Fruit fly (Drosophila melanogaster) whole organism, embryonic: ENCODE data around the gene Tsp29Fa.

Experiments
- BtbVII ChIP-seq: fragments of 200-800 bp; sonication (Bioruptor generic); optimal IDR thresholded peaks from 3 replicates; lab custom pipeline; 2017; ENCODE audit warnings: missing biosample characterization, mild to moderate bottlenecking, missing genetic modification characterization
- CG10147 ChIP-seq: fragments of 200-800 bp; sonication (Bioruptor generic); optimal IDR thresholded peaks from 2 replicates; lab custom pipeline; 2019; ENCODE audit warnings: missing biosample characterization, mild to moderate bottlenecking, missing genetic modification characterization, moderate library complexity
- CG10431 ChIP-seq: fragments of 200-800 bp; sonication (Bioruptor generic); optimal IDR thresholded peaks from 3 replicates; lab custom pipeline; 2018; ENCODE audit warnings: missing biosample characterization, mild to moderate bottlenecking, missing genetic modification characterization
- CG11247 ChIP-seq: fragments of 200-800 bp; sonication (Bioruptor generic); IDR thresholded peaks from 2 replicates; pipeline ENCODE4 v1.3.6; 2022; ENCODE audit warnings: missing biosample characterization, missing genetic modification characterization
- CG12071 ChIP-seq: fragments of 200-800 bp; sonication (Bioruptor generic); optimal IDR thresholded peaks from 3 replicates; lab custom pipeline; 2018; ENCODE audit warnings: missing biosample characterization, mild to moderate bottlenecking, missing genetic modification characterization
- CG12769 ChIP-seq: fragments of 200-800 bp; sonication (Bioruptor generic); optimal IDR thresholded peaks from 2 replicates; lab custom pipeline; 2019; ENCODE audit warnings: missing biosample characterization, mild to moderate bottlenecking, missing genetic modification characterization, moderate library complexity
- CG13624 ChIP-seq: fragments of 200-800 bp; sonication (Bioruptor generic); optimal IDR thresholded peaks from 2 replicates; lab custom pipeline; 2016; ENCODE audit warnings: missing biosample characterization, missing genetic modification characterization
- CG1647 ChIP-seq: fragments of 200-800 bp; sonication (Bioruptor generic); optimal IDR thresholded peaks from 3 replicates; lab custom pipeline; 2016; ENCODE audit warnings: missing biosample characterization, missing genetic modification characterization
- CG17361 ChIP-seq: fragments of 200-800 bp; sonication (Bioruptor generic); IDR thresholded peaks from 3 replicates; pipeline ENCODE4 v1.3.6; 2022; ENCODE audit warnings: missing biosample characterization, missing genetic modification characterization
- CG17568 ChIP-seq: fragments of 200-800 bp; sonication (Bioruptor generic); optimal IDR thresholded peaks from 2 replicates; lab custom pipeline; 2018; ENCODE audit warnings: missing biosample characterization, mild to moderate bottlenecking, missing genetic modification characterization, moderate library complexity
- CG31388 ChIP-seq: fragments of 200-800 bp; sonication (Bioruptor generic); optimal IDR thresholded peaks from 2 replicates; lab custom pipeline; 2016; ENCODE audit warnings: missing biosample characterization, missing genetic modification characterization
- CG33213 ChIP-seq: fragments of 200-800 bp; sonication (Bioruptor generic); optimal IDR thresholded peaks from 3 replicates; lab custom pipeline; 2016; ENCODE audit warnings: missing biosample characterization, missing genetic modification characterization
- CG34422 ChIP-seq: fragments of 200-800 bp; sonication (Bioruptor generic); IDR thresholded peaks from 3 replicates; pipeline ENCODE4 v1.3.6; 2022; ENCODE audit warnings: missing biosample characterization, missing genetic modification characterization
- CG4820 ChIP-seq: fragments of 200-800 bp; sonication (Bioruptor generic); optimal IDR thresholded peaks from 3 replicates; lab custom pipeline; 2016; ENCODE audit warnings: missing biosample characterization, missing genetic modification characterization
- CG4854 ChIP-seq: fragments of 200-800 bp; sonication (Bioruptor generic); optimal IDR thresholded peaks from 2 replicates; lab custom pipeline; 2016; ENCODE audit warnings: missing biosample characterization, missing genetic modification characterization, inconsistent platforms
- CG6791 ChIP-seq: fragments of 200-800 bp; sonication (Bioruptor generic); IDR thresholded peaks from 3 replicates; pipeline ENCODE4 v1.3.6; 2022; ENCODE audit warnings: missing biosample characterization, missing genetic modification characterization; ENCODE audit not compliant: partially characterized antibody
- CG7928 ChIP-seq: fragments of 200-800 bp; sonication (Bioruptor generic); optimal IDR thresholded peaks from 2 replicates; lab custom pipeline; 2017; ENCODE audit warnings: missing biosample characterization, mild to moderate bottlenecking, missing genetic modification characterization
- Dip2 ChIP-seq: fragments of 200-800 bp; sonication (Bioruptor generic); IDR thresholded peaks from 2 replicates; pipeline ENCODE4 v1.3.6; 2022; ENCODE audit warnings: missing biosample characterization, missing genetic modification characterization
- Doc2 ChIP-seq: fragments of 200-800 bp; sonication (Bioruptor generic); IDR thresholded peaks from 2 replicates; pipeline ENCODE4 v1.3.6; 2022; ENCODE audit warnings: missing biosample characterization, missing genetic modification characterization
- E2f2 ChIP-seq: fragments of 200-800 bp; sonication (Bioruptor generic); IDR thresholded peaks from 2 replicates; pipeline ENCODE4 v1.3.6; 2022; ENCODE audit warnings: missing biosample characterization, missing genetic modification characterization
- GATAe ChIP-seq: fragments of 200-800 bp; sonication (Bioruptor generic); conservative IDR thresholded peaks from 2 replicates; pipeline ENCODE4 v1.3.6; 2022; ENCODE audit warnings: missing biosample characterization, missing genetic modification characterization
- Hr78 ChIP-seq, 2 experiments: fragments of 200-800 bp in 1 of 2; fragments of >200 bp in 1 of 2; sonication (Bioruptor generic) in 1 of 2; optimal IDR thresholded peaks; 2 replicates each; lab custom pipeline; 2017 to 2019; ENCODE audit warnings: missing biosample characterization in 2 of 2, missing genetic modification characterization in 2 of 2, mild to moderate bottlenecking in 1 of 2, moderate library complexity in 1 of 2
- Jarid2 ChIP-seq: fragments of 200-800 bp; sonication (Bioruptor generic); optimal IDR thresholded peaks from 3 replicates; lab custom pipeline; 2017; ENCODE audit warnings: mild to moderate bottlenecking, missing biosample characterization, missing genetic modification reagents, missing genetic modification characterization
- Med ChIP-seq: fragments of 200-800 bp; sonication (Bioruptor generic); peaks from one replicate; lab custom pipeline; 2016; ENCODE audit warnings: missing biosample characterization, missing genetic modification characterization, mild to moderate bottlenecking, inconsistent platforms, moderate library complexity
- Neu2 ChIP-seq: fragments of 200-800 bp; sonication (Bioruptor generic); optimal IDR thresholded peaks from 3 replicates; lab custom pipeline; 2016; ENCODE audit warnings: missing biosample characterization, missing genetic modification characterization, borderline replicate concordance
- Oaz ChIP-seq: fragments of 200-800 bp; sonication (Bioruptor generic); IDR thresholded peaks from 2 replicates; pipeline ENCODE4 v1.3.6; 2022; ENCODE audit warnings: missing biosample characterization, missing genetic modification characterization
- PHDP ChIP-seq: fragments of 200-800 bp; sonication (Bioruptor generic); optimal IDR thresholded peaks from 3 replicates; lab custom pipeline; 2018; ENCODE audit warnings: missing biosample characterization, mild to moderate bottlenecking, missing genetic modification characterization, moderate library complexity
- Sin3A ChIP-seq: fragments of >200 bp; optimal IDR thresholded peaks from 2 replicates; lab custom pipeline; 2018
- Sox100B ChIP-seq: fragments of 200-800 bp; sonication (Bioruptor generic); optimal IDR thresholded peaks from 3 replicates; lab custom pipeline; 2018; ENCODE audit warnings: missing biosample characterization, mild to moderate bottlenecking, missing genetic modification characterization
- Sry-δ ChIP-seq: fragments of 200-800 bp; sonication (Bioruptor generic); optimal IDR thresholded peaks from 2 replicates; lab custom pipeline; 2016; ENCODE audit warnings: missing biosample characterization, missing genetic modification characterization
- bcd ChIP-seq: fragments of 200-800 bp; sonication (Bioruptor generic); optimal IDR thresholded peaks from 2 replicates; lab custom pipeline; 2017; ENCODE audit warnings: missing biosample characterization, mild to moderate bottlenecking, missing genetic modification characterization
- chif ChIP-seq, 2 experiments: fragments of 200-800 bp; sonication (Bioruptor generic); optimal IDR thresholded peaks; 3 replicates each; lab custom pipeline; 2016; ENCODE audit warnings: missing biosample characterization in 2 of 2, missing genetic modification characterization in 2 of 2
- da ChIP-seq: fragments of 200-800 bp; sonication (Bioruptor generic); optimal IDR thresholded peaks from 2 replicates; lab custom pipeline; 2016; ENCODE audit warnings: missing biosample characterization, missing genetic modification characterization
- dati ChIP-seq: fragments of 200-800 bp; sonication (Bioruptor generic); IDR thresholded peaks from 2 replicates; pipeline ENCODE4 v1.3.6; 2022; ENCODE audit warnings: missing biosample characterization, missing genetic modification characterization
- dmrt99B ChIP-seq: fragments of 200-800 bp; sonication (Bioruptor generic); optimal IDR thresholded peaks from 2 replicates; lab custom pipeline; 2018; ENCODE audit warnings: missing biosample characterization, mild to moderate bottlenecking, missing genetic modification characterization, moderate library complexity
- fd96Cb ChIP-seq: fragments of 200-800 bp; sonication (Bioruptor generic); optimal IDR thresholded peaks from 2 replicates; lab custom pipeline; 2018; ENCODE audit warnings: missing biosample characterization, mild to moderate bottlenecking, missing genetic modification characterization, moderate library complexity
- gfzf ChIP-seq: fragments of 200-800 bp; sonication (Bioruptor generic); optimal IDR thresholded peaks from 2 replicates; lab custom pipeline; 2016; ENCODE audit warnings: missing biosample characterization, mild to moderate bottlenecking, missing genetic modification characterization, moderate library complexity
- hb ChIP-seq: fragments of 200-800 bp; sonication (Bioruptor generic); IDR thresholded peaks from 3 replicates; pipeline ENCODE4 v1.3.6; 2022; ENCODE audit warnings: missing biosample characterization, missing genetic modification characterization; ENCODE audit not compliant: partially characterized antibody
- jigr1 ChIP-seq: fragments of 200-800 bp; sonication (Bioruptor generic); IDR thresholded peaks from 3 replicates; pipeline ENCODE4 v1.3.6; 2022; ENCODE audit warnings: missing biosample characterization, missing genetic modification characterization
- nmo ChIP-seq: fragments of 200-800 bp; sonication (Bioruptor generic); optimal IDR thresholded peaks from 2 replicates; lab custom pipeline; 2018; ENCODE audit warnings: missing biosample characterization, mild to moderate bottlenecking, missing genetic modification characterization, moderate library complexity
- pan ChIP-seq, 4 experiments: fragments of >200 bp in 3 of 4; fragments of 200-800 bp in 1 of 4; sonication (Bioruptor generic) in 1 of 4; optimal IDR thresholded peaks in 3 of 4; IDR thresholded peaks in 1 of 4; 2 replicates each; pipeline versions ENCODE4 v1.3.6 to Lab custom; 2017 to 2022; ENCODE audit warnings: missing biosample characterization in 2 of 4, missing genetic modification characterization in 2 of 4, mixed read lengths in 1 of 4
- phol ChIP-seq: fragments of 200-800 bp; sonication (Bioruptor generic); optimal IDR thresholded peaks from 3 replicates; lab custom pipeline; 2018; ENCODE audit warnings: missing biosample characterization, mild to moderate bottlenecking, missing genetic modification characterization, moderate library complexity
- pita ChIP-seq: fragments of 200-800 bp; sonication (Bioruptor generic); optimal IDR thresholded peaks from 2 replicates; lab custom pipeline; 2017; ENCODE audit warnings: missing biosample characterization, mild to moderate bottlenecking, missing genetic modification characterization
- prd ChIP-seq, 3 experiments: fragments of >200 bp in 2 of 3; fragments of 200-800 bp in 1 of 3; sonication (Bioruptor generic) in 1 of 3; optimal IDR thresholded peaks in 2 of 3; IDR thresholded peaks in 1 of 3; 2 replicates in 2 of 3; 3 replicates in 1 of 3; pipeline versions ENCODE4 v1.3.6 to Lab custom; 2017 to 2022; ENCODE audit warnings: missing biosample characterization in 1 of 3, missing genetic modification characterization in 1 of 3
- sens ChIP-seq: fragments of 200-800 bp; sonication (Bioruptor generic); peaks from one replicate; lab custom pipeline; 2016; ENCODE audit warnings: missing biosample characterization, missing genetic modification characterization
- sisA ChIP-seq: fragments of 200-800 bp; sonication (Bioruptor generic); IDR thresholded peaks from 2 replicates; pipeline ENCODE4 v1.3.6; 2022; ENCODE audit warnings: missing biosample characterization, missing genetic modification characterization
- unpg ChIP-seq: fragments of 200-800 bp; sonication (Bioruptor generic); optimal IDR thresholded peaks from 3 replicates; lab custom pipeline; 2018; ENCODE audit warnings: missing biosample characterization, mild to moderate bottlenecking, missing genetic modification characterization, moderate library complexity
- wek ChIP-seq: fragments of 200-800 bp; sonication (Bioruptor generic); optimal IDR thresholded peaks from 3 replicates; lab custom pipeline; 2018; ENCODE audit warnings: missing biosample characterization, mild to moderate bottlenecking, missing genetic modification characterization, moderate library complexity
- yki ChIP-seq: fragments of >200 bp; optimal IDR thresholded peaks from 3 replicates; lab custom pipeline; 2018
- zen2 ChIP-seq: fragments of 200-800 bp; sonication (Bioruptor generic); IDR thresholded peaks from 3 replicates; pipeline ENCODE4 v1.3.6; 2022; ENCODE audit warnings: missing biosample characterization, missing genetic modification characterization; ENCODE audit not compliant: partially characterized antibody

Tsp29Fa gene

dm6 chr2L:8888720-8889119, 45.0 kb upstream of the Tsp29Fa start (continued):
- no peak for TF ChIP-seq CG10147 (GFP tag; lab: Kevin White, UChicago)
- no peak for TF ChIP-seq CG34422 (GFP tag; lab: Robert Waterston, UW)
- no peak for TF ChIP-seq Oaz (GFP tag; lab: Robert Waterston, UW)
- no peak for TF ChIP-seq bcd (GFP tag; lab: Kevin White, UChicago)
- TF ChIP-seq CG12071 (GFP tag; lab: Kevin White, UChicago), result no peak
- TF ChIP-seq fd96Cb, result no peak
- TF ChIP-seq chif (GFP tag; optimal IDR thresholded peaks at IDR 0.05; lab: Kevin White, UChicago), result peak in 1 of 2 experiments; percentile 6
- TF ChIP-seq Jarid2 (GFP tag; lab: Kevin White, UChicago), result peak; percentile 6
- no peak for TF ChIP-seq sens (GFP tag; lab: Kevin White, UChicago)
- TF ChIP-seq E2f2 (GFP tag; lab: Robert Waterston, UW), result peak; percentile 78
- TF ChIP-seq CG13624, result no peak
- TF ChIP-seq prd (optimal IDR thresholded peaks at IDR 0.05; lab: Kevin White, UChicago), result no peak
- no peak for TF ChIP-seq prd (GFP tag; IDR thresholded peaks at IDR 0.05; lab: Robert Waterston, UW)
- no peak for TF ChIP-seq CG31388 (GFP tag; lab: Kevin White, UChicago)
- TF ChIP-seq CG6791, result no peak
- no peak for TF ChIP-seq CG10431 (GFP tag; lab: Kevin White, UChicago)
- no peak for TF ChIP-seq jigr1 (GFP tag; lab: Robert Waterston, UW)
- no peak for TF ChIP-seq dati
- no peak for TF ChIP-seq CG4854 (GFP tag; lab: Kevin White, UChicago)
- peak; percentile 51 for TF ChIP-seq nmo (GFP tag; lab: Kevin White, UChicago)
- no peak for TF ChIP-seq BtbVII (GFP tag; lab: Kevin White, UChicago)
- no peak for TF ChIP-seq pan (optimal IDR thresholded peaks at IDR 0.05; lab: Kevin White, UChicago)
- TF ChIP-seq pan (GFP tag; optimal IDR thresholded peaks at IDR 0.05 in 1 of 2, IDR thresholded peaks at IDR 0.05 in 1 of 2), result no peak
- no peak for TF ChIP-seq PHDP (tag; lab: Kevin White, UChicago)
- TF ChIP-seq CG17361 (GFP tag; lab: Robert Waterston, UW), result peak; percentile 21; the same call in 1 of the 3 replicates
- peak; percentile 28 for TF ChIP-seq yki (lab: Kevin White, UChicago)
- no peak for TF ChIP-seq wek
- TF ChIP-seq CG33213 (GFP tag; lab: Kevin White, UChicago), result peak; percentile 24
- TF ChIP-seq GATAe (GFP tag; lab: Robert Waterston, UW), result no peak
- peak; percentile 52 for TF ChIP-seq phol
- no peak for TF ChIP-seq Neu2
- no peak for TF ChIP-seq zen2
- TF ChIP-seq CG1647 (GFP tag; lab: Kevin White, UChicago), result no peak
- no peak for TF ChIP-seq unpg
- TF ChIP-seq Sox100B (GFP tag; lab: Kevin White, UChicago), result no peak
- TF ChIP-seq CG7928, result no peak
- TF ChIP-seq dmrt99B (tag; lab: Kevin White, UChicago), result no peak
- peak; percentile 25 for TF ChIP-seq Sry-δ (GFP tag; lab: Kevin White, UChicago)
- TF ChIP-seq hb, result no peak
- TF ChIP-seq Hr78 (GFP tag; optimal IDR thresholded peaks at IDR 0.05; lab: Kevin White, UChicago), result no peak
- no peak for TF ChIP-seq Doc2 (GFP tag; lab: Robert Waterston, UW)
- TF ChIP-seq sisA, result no peak
- TF ChIP-seq Med (GFP tag; lab: Kevin White, UChicago), result peak; percentile 51
- TF ChIP-seq CG17568 (GFP tag; lab: Kevin White, UChicago), result no peak
- TF ChIP-seq Dip2 (GFP tag; lab: Robert Waterston, UW), result no peak
- TF ChIP-seq gfzf (GFP tag; lab: Kevin White, UChicago), result peak; percentile 51
- no peak for TF ChIP-seq Sin3A (lab: Kevin White, UChicago)
- TF ChIP-seq da (GFP tag; lab: Kevin White, UChicago), result no peak
- peak; percentile 92 for TF ChIP-seq pita (GFP tag; lab: Kevin White, UChicago)
- no peak for TF ChIP-seq CG11247 (GFP tag; lab: Robert Waterston, UW)
- no peak for TF ChIP-seq CG12769 (tag; lab: Kevin White, UChicago)
- TF ChIP-seq CG4820 (GFP tag; lab: Kevin White, UChicago), result no peak
